Fruit fly (Drosophila melanogaster) whole organism, adult: ENCODE data around the gene CG42395.

Experiments
- CG11617 ChIP-seq: fragments of 200-800 bp; sonication (Bioruptor generic); optimal IDR thresholded peaks from 2 replicates; lab custom pipeline; 2017; ENCODE audit warnings: mild to moderate bottlenecking, missing biosample characterization, missing genetic modification reagents, missing genetic modification characterization
- CG12768 ChIP-seq: fragments of 200-800 bp; sonication (Bioruptor generic); optimal IDR thresholded peaks from 2 replicates; lab custom pipeline; 2017; ENCODE audit warnings: missing biosample characterization, missing genetic modification characterization, mild to moderate bottlenecking, moderate library complexity, missing genetic modification reagents
- CG14711 ChIP-seq: fragments of 200-800 bp; sonication (Bioruptor generic); optimal IDR thresholded peaks from 2 replicates; lab custom pipeline; 2018; ENCODE audit warnings: missing biosample characterization, mild to moderate bottlenecking, missing genetic modification characterization, moderate library complexity
- CG1620 ChIP-seq: fragments of 200-800 bp; sonication (Bioruptor generic); optimal IDR thresholded peaks from 2 replicates; lab custom pipeline; 2016; ENCODE audit warnings: missing biosample characterization, missing genetic modification characterization
- CG33017 ChIP-seq: fragments of 200-800 bp; sonication (Bioruptor generic); optimal IDR thresholded peaks from 2 replicates; lab custom pipeline; 2018; ENCODE audit warnings: missing biosample characterization, mild to moderate bottlenecking, missing genetic modification characterization, moderate library complexity
- CG5204 ChIP-seq: fragments of 200-800 bp; sonication (Bioruptor generic); optimal IDR thresholded peaks from 2 replicates; lab custom pipeline; 2016; ENCODE audit warnings: missing biosample characterization, missing genetic modification characterization
- CG7045 ChIP-seq: fragments of 200-800 bp; sonication (Bioruptor generic); optimal IDR thresholded peaks from 2 replicates; lab custom pipeline; 2017; ENCODE audit warnings: missing biosample characterization, mild to moderate bottlenecking, missing genetic modification characterization
- CG7101 ChIP-seq: fragments of 200-800 bp; sonication (Bioruptor generic); optimal IDR thresholded peaks from 2 replicates; lab custom pipeline; 2018; ENCODE audit warnings: missing biosample characterization, mild to moderate bottlenecking, missing genetic modification characterization, moderate library complexity
- Clk ChIP-seq: fragments of 200-800 bp; sonication (Bioruptor generic); optimal IDR thresholded peaks from 2 replicates; lab custom pipeline; 2017; ENCODE audit warnings: missing biosample characterization, missing genetic modification characterization
- Crg-1 ChIP-seq: fragments of 200-800 bp; sonication (Bioruptor generic); optimal IDR thresholded peaks from 2 replicates; lab custom pipeline; 2016; ENCODE audit warnings: missing biosample characterization, missing genetic modification characterization
- Hr96 ChIP-seq: fragments of 200-800 bp; sonication (Bioruptor generic); optimal IDR thresholded peaks from 2 replicates; lab custom pipeline; 2016; ENCODE audit warnings: missing biosample characterization, missing genetic modification characterization
- Mnt ChIP-seq: fragments of 200-800 bp; sonication (Bioruptor generic); optimal IDR thresholded peaks from 2 replicates; lab custom pipeline; 2016; ENCODE audit warnings: missing biosample characterization, mild to moderate bottlenecking, missing genetic modification characterization
- bab1 ChIP-seq: fragments of 200-800 bp; sonication (Bioruptor generic); optimal IDR thresholded peaks from 3 replicates; lab custom pipeline; 2019; ENCODE audit warnings: missing biosample characterization, mild to moderate bottlenecking, missing genetic modification characterization, moderate library complexity
- cic ChIP-seq: fragments of 200-800 bp; sonication (Bioruptor generic); optimal IDR thresholded peaks from 2 replicates; lab custom pipeline; 2017; ENCODE audit warnings: missing biosample characterization, mild to moderate bottlenecking, missing genetic modification characterization, moderate library complexity
- cnc ChIP-seq, 2 experiments: fragments of >200 bp; optimal IDR thresholded peaks; 2 replicates each; lab custom pipeline; 2017
- kay ChIP-seq: fragments of 200-800 bp; sonication (Bioruptor generic); peaks from one replicate; lab custom pipeline; 2016; ENCODE audit warnings: missing biosample characterization, missing genetic modification characterization, borderline replicate concordance
- ovo ChIP-seq: fragments of 200-800 bp; sonication (Bioruptor generic); optimal IDR thresholded peaks from 2 replicates; lab custom pipeline; 2016; ENCODE audit warnings: missing biosample characterization, missing genetic modification characterization
- pad ChIP-seq: fragments of 200-800 bp; sonication (Bioruptor generic); optimal IDR thresholded peaks from 3 replicates; lab custom pipeline; 2017; ENCODE audit warnings: missing biosample characterization, missing genetic modification characterization, mild to moderate bottlenecking, moderate library complexity, missing genetic modification reagents
- tj ChIP-seq: fragments of 200-800 bp; sonication (Bioruptor generic); optimal IDR thresholded peaks from 3 replicates; lab custom pipeline; 2017; ENCODE audit warnings: missing biosample characterization, mild to moderate bottlenecking, missing genetic modification characterization, moderate library complexity
- toe ChIP-seq: fragments of 200-800 bp; sonication (Bioruptor generic); optimal IDR thresholded peaks from 2 replicates; lab custom pipeline; 2016; ENCODE audit warnings: missing biosample characterization, missing genetic modification characterization

Gene CG42395

dm6 chrX:9576147-9576503 lies at the start of gene CG42395:
TSS of gene CG42395 (minus strand) at chrX:9576247.
- TF ChIP-seq cnc (optimal IDR thresholded peaks at IDR 0.05; lab: Kevin White, UChicago) = no peak
- no peak for TF ChIP-seq Mnt (GFP tag; lab: Kevin White, UChicago)
- no peak for TF ChIP-seq cic (GFP tag; lab: Kevin White, UChicago)
- TF ChIP-seq CG1620 = no peak
- no peak for TF ChIP-seq CG7045 (GFP tag; lab: Kevin White, UChicago)
- TF ChIP-seq kay (GFP tag; lab: Kevin White, UChicago) = no peak
- TF ChIP-seq CG11617 (GFP tag; lab: Kevin White, UChicago) = no peak

dm6 chrX:9617598-9618076 lies 41.6 kb upstream of the CG42395 start:
- TF ChIP-seq toe (no peak), Mnt (GFP tag; lab: Kevin White, UChicago) (no peak), Clk (no peak), bab1 (GFP tag; lab: Kevin White, UChicago) (no peak), Crg-1 (no peak), CG5204 (GFP tag; lab: Kevin White, UChicago) (no peak), ovo (GFP tag; lab: Kevin White, UChicago) (no peak), cnc (optimal IDR thresholded peaks at IDR 0.05; lab: Kevin White, UChicago) (no peak), kay (GFP tag; lab: Kevin White, UChicago) (no peak), pad (no peak), cic (GFP tag; lab: Kevin White, UChicago) (no peak), CG11617 (GFP tag; lab: Kevin White, UChicago) (no peak), CG7101 (no peak), Hr96 (GFP tag; lab: Kevin White, UChicago) (no peak), CG14711 (tag; lab: Kevin White, UChicago) (no peak), CG12768 (GFP tag; lab: Kevin White, UChicago) (no peak), CG1620 (no peak), tj (GFP tag; lab: Kevin White, UChicago) (no peak), CG33017 (tag; lab: Kevin White, UChicago) (no peak), CG7045 (GFP tag; lab: Kevin White, UChicago) (no peak)

dm6 chrX:9615471-9615870 lies 39.4 kb upstream of the CG42395 start:
- TF ChIP-seq Crg-1 (no peak), CG7045 (GFP tag; lab: Kevin White, UChicago) (no peak), bab1 (GFP tag; lab: Kevin White, UChicago) (peak; percentile 40), toe (no peak), CG14711 (tag; lab: Kevin White, UChicago) (no peak), CG11617 (GFP tag; lab: Kevin White, UChicago) (peak; percentile 46), tj (GFP tag; lab: Kevin White, UChicago) (peak; percentile 5), CG33017 (tag; lab: Kevin White, UChicago) (no peak), kay (GFP tag; lab: Kevin White, UChicago) (no peak), Clk (no peak), CG1620 (no peak), CG5204 (GFP tag; lab: Kevin White, UChicago) (no peak), cnc (optimal IDR thresholded peaks at IDR 0.05; lab: Kevin White, UChicago) (no peak), cic (GFP tag; lab: Kevin White, UChicago) (no peak), Mnt (GFP tag; lab: Kevin White, UChicago) (no peak), pad (no peak)

- TF ChIP-seq cic (GFP tag; lab: Kevin White, UChicago) (no peak), tj (GFP tag; lab: Kevin White, UChicago) (peak; percentile 28), pad (peak; percentile 17), bab1 (GFP tag; lab: Kevin White, UChicago) (peak; percentile 58), Crg-1 (no peak), CG7101 (no peak), Hr96 (GFP tag; lab: Kevin White, UChicago) (no peak), CG5204 (GFP tag; lab: Kevin White, UChicago) (no peak), CG1620 (no peak), Mnt (GFP tag; lab: Kevin White, UChicago) (peak; percentile 66), CG11617 (GFP tag; lab: Kevin White, UChicago) (no peak), toe (no peak), CG12768 (GFP tag; lab: Kevin White, UChicago) (no peak), ovo (GFP tag; lab: Kevin White, UChicago) (peak; percentile 42), CG33017 (tag; lab: Kevin White, UChicago) (no peak), CG14711 (tag; lab: Kevin White, UChicago) (no peak), CG7045 (GFP tag; lab: Kevin White, UChicago) (no peak), kay (GFP tag; lab: Kevin White, UChicago) (no peak)
These were observed 32.8 kb upstream of the CG42395 start, which contains the start of the genes LysRS and Hecw for dm6 chrX:9608727-9609419. TSS of gene LysRS (minus strand) at chrX:9608884. TSS of gene Hecw (plus strand) at chrX:9608946.

- no peak for TF ChIP-seq toe
- no peak for TF ChIP-seq cnc (optimal IDR thresholded peaks at IDR 0.05; lab: Kevin White, UChicago)
- no peak for TF ChIP-seq kay (GFP tag; lab: Kevin White, UChicago)
- TF ChIP-seq bab1 (GFP tag; lab: Kevin White, UChicago) = peak; percentile 52
- peak; percentile 8 for TF ChIP-seq pad
- TF ChIP-seq Hr96 (GFP tag; lab: Kevin White, UChicago) = no peak
- TF ChIP-seq CG11617 (GFP tag; lab: Kevin White, UChicago) = no peak
- peak; percentile 9 for TF ChIP-seq CG7101
- TF ChIP-seq Clk = no peak
- TF ChIP-seq CG14711 (tag; lab: Kevin White, UChicago) = peak; percentile 39
- TF ChIP-seq CG1620 = peak; percentile 29
- no peak for TF ChIP-seq cic (GFP tag; lab: Kevin White, UChicago)
- no peak for TF ChIP-seq CG12768 (GFP tag; lab: Kevin White, UChicago)
- TF ChIP-seq Crg-1 = no peak
- no peak for TF ChIP-seq CG5204 (GFP tag; lab: Kevin White, UChicago)
- TF ChIP-seq ovo (GFP tag; lab: Kevin White, UChicago) = no peak
- no peak for TF ChIP-seq CG33017 (tag; lab: Kevin White, UChicago)
- TF ChIP-seq tj (GFP tag; lab: Kevin White, UChicago) = no peak
- TF ChIP-seq CG7045 (GFP tag; lab: Kevin White, UChicago) = no peak
- peak; percentile 26 for TF ChIP-seq Mnt (GFP tag; lab: Kevin White, UChicago)
These were observed 29.7 kb upstream of the CG42395 start, which contains the start of gene Lst8 for dm6 chrX:9605783-9606182. TSS of gene Lst8 (minus strand) at chrX:9605969.
